Fruit fly (Drosophila melanogaster) whole organism, prepupa: ENCODE results near the gene CG15876.

ENCODE experiments used
- CG10669 ChIP-seq: fragments of 200-800 bp; sonication (Bioruptor generic); optimal IDR thresholded peaks from 3 replicates; lab custom pipeline; 2018; ENCODE audit warnings: missing biosample characterization, mild to moderate bottlenecking, missing genetic modification characterization, moderate library complexity
- CG11294 ChIP-seq: fragments of 200-800 bp; sonication (Bioruptor generic); IDR thresholded peaks from 2 replicates; pipeline ENCODE4 v1.3.6; 2022; ENCODE audit warnings: missing biosample characterization, missing genetic modification characterization
- CG15336 ChIP-seq: fragments of 200-800 bp; sonication (Bioruptor generic); IDR thresholded peaks from 2 replicates; pipeline ENCODE4 v1.3.6; 2022; ENCODE audit warnings: missing biosample characterization, missing genetic modification characterization
- CG1621 ChIP-seq: fragments of 200-800 bp; sonication (Bioruptor generic); optimal IDR thresholded peaks from 3 replicates; lab custom pipeline; 2018; ENCODE audit warnings: missing biosample characterization, mild to moderate bottlenecking, missing genetic modification characterization
- CG16779 ChIP-seq: fragments of 200-800 bp; sonication (Bioruptor generic); optimal IDR thresholded peaks from 3 replicates; lab custom pipeline; 2017; ENCODE audit warnings: missing biosample characterization, mild to moderate bottlenecking, missing genetic modification characterization
- CG3032 ChIP-seq: fragments of 200-800 bp; optimal IDR thresholded peaks from 2 replicates; lab custom pipeline; 2019; ENCODE audit warnings: missing biosample characterization, mild to moderate bottlenecking, missing genetic modification characterization, moderate library complexity
- CG31627 ChIP-seq: fragments of 200-800 bp; sonication (Bioruptor generic); optimal IDR thresholded peaks from 3 replicates; lab custom pipeline; 2016; ENCODE audit warnings: missing biosample characterization, missing genetic modification characterization
- CG32006 ChIP-seq: fragments of 200-800 bp; sonication (Bioruptor generic); optimal IDR thresholded peaks from 3 replicates; lab custom pipeline; 2017; ENCODE audit warnings: missing biosample characterization, mild to moderate bottlenecking, missing genetic modification characterization
- CG34406 ChIP-seq: fragments of 200-800 bp; sonication (Bioruptor generic); optimal IDR thresholded peaks from 3 replicates; lab custom pipeline; 2016; ENCODE audit warnings: missing biosample characterization, missing genetic modification characterization
- CG3919 ChIP-seq: fragments of 200-800 bp; sonication (Bioruptor generic); optimal IDR thresholded peaks from 3 replicates; lab custom pipeline; 2016; ENCODE audit warnings: missing biosample characterization, missing genetic modification characterization
- CG4318 ChIP-seq: fragments of 200-800 bp; sonication (Bioruptor generic); optimal IDR thresholded peaks from 3 replicates; lab custom pipeline; 2017; ENCODE audit warnings: missing biosample characterization, mild to moderate bottlenecking, missing genetic modification characterization
- CG6163 ChIP-seq: fragments of 200-800 bp; sonication (Bioruptor generic); IDR thresholded peaks from 3 replicates; pipeline ENCODE4 v1.3.6; 2022; ENCODE audit warnings: missing biosample characterization, missing genetic modification characterization
- CG6276 ChIP-seq: fragments of 200-800 bp; sonication (Bioruptor generic); optimal IDR thresholded peaks from 2 replicates; lab custom pipeline; 2017; ENCODE audit warnings: missing biosample characterization, mild to moderate bottlenecking, missing genetic modification characterization
- CG6792 ChIP-seq: fragments of 200-800 bp; sonication (Bioruptor generic); optimal IDR thresholded peaks from 3 replicates; lab custom pipeline; 2016; ENCODE audit warnings: missing biosample characterization, missing genetic modification characterization
- CG6808 ChIP-seq: fragments of 200-800 bp; sonication (Bioruptor generic); optimal IDR thresholded peaks from 3 replicates; lab custom pipeline; 2017; ENCODE audit warnings: missing biosample characterization, missing genetic modification characterization, mild to moderate bottlenecking, moderate library complexity, missing genetic modification reagents
- CG7368 ChIP-seq: fragments of 200-800 bp; sonication (Bioruptor generic); optimal IDR thresholded peaks from 3 replicates; lab custom pipeline; 2016; ENCODE audit warnings: missing biosample characterization, missing genetic modification characterization
- CG8319 ChIP-seq: fragments of 200-800 bp; sonication (Bioruptor generic); optimal IDR thresholded peaks from 3 replicates; lab custom pipeline; 2016; ENCODE audit warnings: missing biosample characterization, missing genetic modification characterization
- CG9139 ChIP-seq: fragments of 200-800 bp; sonication (Bioruptor generic); optimal IDR thresholded peaks from 3 replicates; lab custom pipeline; 2017; ENCODE audit warnings: missing biosample characterization, mild to moderate bottlenecking, missing genetic modification characterization
- Eip75B ChIP-seq: fragments of 200-800 bp; sonication (Bioruptor generic); optimal IDR thresholded peaks from 3 replicates; lab custom pipeline; 2016; ENCODE audit warnings: missing biosample characterization, missing genetic modification characterization
- Ets21C ChIP-seq: fragments of 200-800 bp; sonication (Bioruptor generic); optimal IDR thresholded peaks from 3 replicates; lab custom pipeline; 2016; ENCODE audit warnings: missing biosample characterization, missing genetic modification characterization
- Ets96B ChIP-seq: fragments of 200-800 bp; optimal IDR thresholded peaks from 2 replicates; lab custom pipeline; 2019; ENCODE audit warnings: missing biosample characterization, mild to moderate bottlenecking, missing genetic modification characterization, moderate library complexity
- Gug ChIP-seq: fragments of 200-800 bp; sonication (Bioruptor generic); IDR thresholded peaks from 2 replicates; pipeline ENCODE4 v1.3.6; 2022; ENCODE audit warnings: missing biosample characterization, missing genetic modification characterization
- Hr39 ChIP-seq: fragments of 200-800 bp; sonication (Bioruptor generic); optimal IDR thresholded peaks from 2 replicates; lab custom pipeline; 2016; ENCODE audit warnings: missing biosample characterization, missing genetic modification characterization
- Hr4 ChIP-seq: fragments of 200-800 bp; sonication (Bioruptor generic); optimal IDR thresholded peaks from 3 replicates; lab custom pipeline; 2016; ENCODE audit warnings: missing biosample characterization, missing genetic modification characterization
- Lpt ChIP-seq: fragments of 200-800 bp; sonication (Bioruptor generic); optimal IDR thresholded peaks from 3 replicates; lab custom pipeline; 2016; ENCODE audit warnings: missing biosample characterization, missing genetic modification characterization
- Met ChIP-seq: fragments of 200-800 bp; sonication (Bioruptor generic); optimal IDR thresholded peaks from 3 replicates; lab custom pipeline; 2016; ENCODE audit warnings: missing biosample characterization, missing genetic modification characterization
- OdsH ChIP-seq: fragments of 200-800 bp; sonication (Bioruptor generic); optimal IDR thresholded peaks from 3 replicates; lab custom pipeline; 2016; ENCODE audit warnings: missing biosample characterization, missing genetic modification characterization
- Smox ChIP-seq: fragments of 200-800 bp; sonication (Bioruptor generic); optimal IDR thresholded peaks from 3 replicates; lab custom pipeline; 2016; ENCODE audit warnings: missing biosample characterization, missing genetic modification characterization
- Sox102F ChIP-seq: fragments of 200-800 bp; sonication (Bioruptor generic); optimal IDR thresholded peaks from 2 replicates; lab custom pipeline; 2016; ENCODE audit warnings: missing biosample characterization, mild to moderate bottlenecking, missing genetic modification characterization
- Sox14 ChIP-seq: fragments of 200-800 bp; sonication (Bioruptor generic); optimal IDR thresholded peaks from 3 replicates; lab custom pipeline; 2016; ENCODE audit warnings: missing biosample characterization, missing genetic modification characterization
- Sox15 ChIP-seq: fragments of 200-800 bp; sonication (Bioruptor generic); optimal IDR thresholded peaks from 3 replicates; lab custom pipeline; 2016; ENCODE audit warnings: missing biosample characterization, missing genetic modification characterization
- achi ChIP-seq: fragments of 200-800 bp; sonication (Bioruptor generic); optimal IDR thresholded peaks from 3 replicates; lab custom pipeline; 2016; ENCODE audit warnings: missing biosample characterization, missing genetic modification characterization
- cyc ChIP-seq: fragments of 200-800 bp; sonication (Bioruptor generic); optimal IDR thresholded peaks from 3 replicates; lab custom pipeline; 2016; ENCODE audit warnings: missing biosample characterization, missing genetic modification characterization
- dac ChIP-seq: fragments of 200-800 bp; sonication (Bioruptor generic); optimal IDR thresholded peaks from 2 replicates; lab custom pipeline; 2017; ENCODE audit warnings: missing biosample characterization, mild to moderate bottlenecking, missing genetic modification characterization
- dsx ChIP-seq: fragments of 200-800 bp; optimal IDR thresholded peaks from 3 replicates; lab custom pipeline; 2019; ENCODE audit warnings: missing biosample characterization, mild to moderate bottlenecking, missing genetic modification characterization, moderate library complexity; ENCODE audit not compliant: poor library complexity, severe bottlenecking
- eg ChIP-seq: fragments of 200-800 bp; sonication (Bioruptor generic); IDR thresholded peaks from 3 replicates; pipeline ENCODE4 v1.3.6; 2022; ENCODE audit warnings: missing biosample characterization, missing genetic modification characterization
- esn ChIP-seq: fragments of 200-800 bp; sonication (Bioruptor generic); optimal IDR thresholded peaks from 2 replicates; lab custom pipeline; 2016; ENCODE audit warnings: missing biosample characterization, mild to moderate bottlenecking, missing genetic modification characterization, moderate library complexity
- fd85E ChIP-seq: fragments of 200-800 bp; sonication (Bioruptor generic); optimal IDR thresholded peaks from 3 replicates; lab custom pipeline; 2016; ENCODE audit warnings: missing biosample characterization, missing genetic modification characterization
- fkh ChIP-seq: fragments of 200-800 bp; sonication (Bioruptor generic); optimal IDR thresholded peaks from 3 replicates; lab custom pipeline; 2017; ENCODE audit warnings: missing biosample characterization, mild to moderate bottlenecking, missing genetic modification characterization, moderate library complexity
- lz ChIP-seq: fragments of 200-800 bp; sonication (Bioruptor generic); optimal IDR thresholded peaks from 3 replicates; lab custom pipeline; 2016; ENCODE audit warnings: missing biosample characterization, missing genetic modification characterization
- net ChIP-seq: fragments of 200-800 bp; sonication (Bioruptor generic); optimal IDR thresholded peaks from 3 replicates; lab custom pipeline; 2016; ENCODE audit warnings: missing biosample characterization, missing genetic modification characterization
- pdm3 ChIP-seq: fragments of 200-800 bp; sonication (Bioruptor generic); optimal IDR thresholded peaks from 3 replicates; lab custom pipeline; 2016; ENCODE audit warnings: missing biosample characterization, missing genetic modification characterization
- salr ChIP-seq, 2 experiments: fragments of 200-800 bp; sonication (Bioruptor generic); optimal IDR thresholded peaks; 3 replicates each; lab custom pipeline; 2016 to 2018; ENCODE audit warnings: missing biosample characterization in 2 of 2, missing genetic modification characterization in 2 of 2, mild to moderate bottlenecking in 1 of 2
- spab ChIP-seq: fragments of 200-800 bp; sonication (Bioruptor generic); optimal IDR thresholded peaks from 2 replicates; lab custom pipeline; 2017; ENCODE audit warnings: missing biosample characterization, mild to moderate bottlenecking, missing genetic modification characterization, missing genetic modification reagents
- svp ChIP-seq: fragments of 200-800 bp; sonication (Bioruptor generic); peaks from one replicate; lab custom pipeline; 2016; ENCODE audit warnings: missing biosample characterization, missing genetic modification characterization
- topi ChIP-seq: fragments of 200-800 bp; sonication (Bioruptor generic); optimal IDR thresholded peaks from 3 replicates; lab custom pipeline; 2016; ENCODE audit warnings: missing biosample characterization, missing genetic modification characterization
- vri ChIP-seq: fragments of 200-800 bp; sonication (Bioruptor generic); optimal IDR thresholded peaks from 3 replicates; lab custom pipeline; 2016; ENCODE audit warnings: missing biosample characterization, mild to moderate bottlenecking, missing genetic modification characterization

The CG15876 gene

dm6 chr3L:4691775-4692174 is 2.9 kb downstream of the CG15876 start (continued):
- peak; percentile 61 for TF ChIP-seq achi (GFP tag; lab: Kevin White, UChicago)
- TF ChIP-seq Sox102F (GFP tag; lab: Kevin White, UChicago) = no peak
- no peak for TF ChIP-seq CG1621 (tag; lab: Kevin White, UChicago)
- peak; percentile 51 for TF ChIP-seq CG4318
- TF ChIP-seq topi (GFP tag; lab: Kevin White, UChicago) = no peak
- no peak for TF ChIP-seq svp (GFP tag; lab: Kevin White, UChicago)
- no peak for TF ChIP-seq fd85E (GFP tag; lab: Kevin White, UChicago)
- peak; percentile 10 for TF ChIP-seq pdm3 (GFP tag; lab: Kevin White, UChicago)
- TF ChIP-seq esn (GFP tag; lab: Kevin White, UChicago) = no peak
- no peak for TF ChIP-seq Met (GFP tag; lab: Kevin White, UChicago)
- peak; percentile 38 for TF ChIP-seq dsx (GFP tag; lab: Kevin White, UChicago)
- TF ChIP-seq Ets21C (GFP tag; lab: Kevin White, UChicago) = no peak
- no peak for TF ChIP-seq CG7368
- peak; percentile 79 for TF ChIP-seq CG32006 (GFP tag; lab: Kevin White, UChicago)
- no peak for TF ChIP-seq CG8319
- peak; percentile 51 for TF ChIP-seq net
- TF ChIP-seq CG16779 (tag; lab: Kevin White, UChicago) = no peak
- TF ChIP-seq vri (GFP tag; lab: Kevin White, UChicago) = no peak
- no peak for TF ChIP-seq fkh (GFP tag; lab: Kevin White, UChicago)
- TF ChIP-seq CG6163 = peak; percentile 55; the same call in 2 of the 3 replicates
- TF ChIP-seq CG6808 (GFP tag; lab: Kevin White, UChicago) = peak; percentile 33
- TF ChIP-seq CG3032 (tag; lab: Kevin White, UChicago) = peak; percentile 56
- no peak for TF ChIP-seq Gug (GFP tag; lab: Robert Waterston, UW)

DNA sequence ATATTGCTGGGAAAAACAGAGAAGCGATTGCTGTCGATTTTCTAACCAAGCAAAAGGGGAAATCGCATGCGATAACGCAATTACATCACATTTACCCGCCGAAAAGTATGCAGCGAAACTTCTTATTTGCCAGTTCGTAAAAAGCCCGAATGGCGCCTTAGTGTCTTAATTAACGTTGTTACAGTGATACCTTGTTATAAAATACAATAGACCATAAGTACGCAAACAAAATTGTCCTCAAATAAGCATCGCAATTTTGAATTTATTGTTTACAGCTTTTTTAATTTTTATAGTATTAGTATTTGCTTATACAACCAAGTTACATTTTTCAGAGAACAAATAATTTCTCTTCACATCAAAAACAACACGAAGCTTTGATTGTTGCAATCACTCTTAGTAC is 3.9 kb downstream of the CG15876 start:
- TF ChIP-seq lz = peak; percentile 41
- peak; percentile 60 for TF ChIP-seq pdm3 (GFP tag; lab: Kevin White, UChicago)
- TF ChIP-seq CG10669 = peak; percentile 30
- no peak for TF ChIP-seq Sox15 (GFP tag; lab: Kevin White, UChicago)
- TF ChIP-seq Sox14 (GFP tag; lab: Kevin White, UChicago) = peak; percentile 58
- TF ChIP-seq CG3032 (tag; lab: Kevin White, UChicago) = peak; percentile 35
- peak; percentile 72 for TF ChIP-seq eg
- peak; percentile 34 for TF ChIP-seq net
- peak in 1 of 2 experiments; percentile 2 for TF ChIP-seq salr (GFP tag; optimal IDR thresholded peaks at IDR 0.05; lab: Kevin White, UChicago)
- peak; percentile 61 for TF ChIP-seq CG15336
- TF ChIP-seq CG6276 (GFP tag; lab: Kevin White, UChicago) = peak; percentile 52
- peak; percentile 67 for TF ChIP-seq CG6163
- TF ChIP-seq spab = no peak
- TF ChIP-seq vri (GFP tag; lab: Kevin White, UChicago) = peak; percentile 7
- peak; percentile 12 for TF ChIP-seq dac
- TF ChIP-seq CG1621 (tag; lab: Kevin White, UChicago) = no peak
- peak; percentile 18 for TF ChIP-seq Sox102F (GFP tag; lab: Kevin White, UChicago)
- peak; percentile 12 for TF ChIP-seq Ets21C (GFP tag; lab: Kevin White, UChicago)
- TF ChIP-seq Hr39 (GFP tag; lab: Kevin White, UChicago) = peak; percentile 53
- TF ChIP-seq CG34406 (GFP tag; lab: Kevin White, UChicago) = peak; percentile 13
- TF ChIP-seq Smox = peak; percentile 41
- TF ChIP-seq CG6808 (GFP tag; lab: Kevin White, UChicago) = no peak
- TF ChIP-seq CG9139 (GFP tag; lab: Kevin White, UChicago) = no peak
- TF ChIP-seq CG11294 (GFP tag; lab: Robert Waterston, UW) = no peak
- peak; percentile 22 for TF ChIP-seq Lpt (GFP tag; lab: Kevin White, UChicago)
- TF ChIP-seq Eip75B = no peak
- TF ChIP-seq CG32006 (GFP tag; lab: Kevin White, UChicago) = peak; percentile 63
- peak; percentile 27 for TF ChIP-seq Ets96B (tag; lab: Kevin White, UChicago)
- TF ChIP-seq Hr4 = peak; percentile 67
- TF ChIP-seq svp (GFP tag; lab: Kevin White, UChicago) = peak; percentile 72
- no peak for TF ChIP-seq CG7368
- no peak for TF ChIP-seq CG16779 (tag; lab: Kevin White, UChicago)
- peak; percentile 17 for TF ChIP-seq dsx (GFP tag; lab: Kevin White, UChicago)
- TF ChIP-seq fkh (GFP tag; lab: Kevin White, UChicago) = no peak
- TF ChIP-seq CG31627 (GFP tag; lab: Kevin White, UChicago) = peak; percentile 65
- peak; percentile 41 for TF ChIP-seq CG3919
- TF ChIP-seq CG6792 (GFP tag; lab: Kevin White, UChicago) = peak; percentile 5
- peak; percentile 49 for TF ChIP-seq Met (GFP tag; lab: Kevin White, UChicago)
- TF ChIP-seq esn (GFP tag; lab: Kevin White, UChicago) = peak; percentile 51
- TF ChIP-seq OdsH (GFP tag; lab: Kevin White, UChicago) = peak; percentile 58
- peak; percentile 32 for TF ChIP-seq cyc (GFP tag; lab: Kevin White, UChicago)
- TF ChIP-seq achi (GFP tag; lab: Kevin White, UChicago) = peak; percentile 37
